Fruit fly (Drosophila melanogaster): ENCODE data around the gene He.

The He gene

dm6 chr2L:14007801-14008200 lies 35.1 kb upstream of the He start, which contains the start of gene CG42692:
Gene CG42692, plus strand, starts transcription at chr2L:14008101.
- no peak for TF ChIP-seq psq (optimal IDR thresholded peaks at IDR 0.05)
- no peak for TF ChIP-seq CG8478 (optimal IDR thresholded peaks at IDR 0.05)
- TF ChIP-seq Dll (optimal IDR thresholded peaks at IDR 0.05), result no peak
- TF ChIP-seq pan (optimal IDR thresholded peaks at IDR 0.05), result no peak
- no peak for TF ChIP-seq EcR (GFP tag; optimal IDR thresholded peaks at IDR 0.05)
- TF ChIP-seq usp (GFP tag; optimal IDR thresholded peaks at IDR 0.05), result no peak

- TF ChIP-seq CG8478 (optimal IDR thresholded peaks at IDR 0.05) (no peak), Dll (optimal IDR thresholded peaks at IDR 0.05) (no peak), pan (optimal IDR thresholded peaks at IDR 0.05) (no peak), psq (optimal IDR thresholded peaks at IDR 0.05) (no peak), usp (GFP tag; optimal IDR thresholded peaks at IDR 0.05) (no peak), EcR (GFP tag; optimal IDR thresholded peaks at IDR 0.05) (no peak)
Measured at dm6 chr2L:14001887-14002286, 29.1 kb upstream of the He start.

- TF ChIP-seq Dll (optimal IDR thresholded peaks at IDR 0.05) (no peak), psq (optimal IDR thresholded peaks at IDR 0.05) (no peak), pan (optimal IDR thresholded peaks at IDR 0.05) (no peak), EcR (GFP tag; optimal IDR thresholded peaks at IDR 0.05) (no peak), CG8478 (optimal IDR thresholded peaks at IDR 0.05) (no peak), usp (GFP tag; optimal IDR thresholded peaks at IDR 0.05) (no peak)
Measured at dm6 chr2L:14001078-14001477, 28.3 kb upstream of the He start, which contains the start of gene rk. Gene rk, minus strand, starts transcription at chr2L:14001248.

dm6 chr2L:13998952-13999351 lies 26.2 kb upstream of the He start:
- TF ChIP-seq Dll (optimal IDR thresholded peaks at IDR 0.05) (no peak), usp (GFP tag; optimal IDR thresholded peaks at IDR 0.05) (no peak), EcR (GFP tag; optimal IDR thresholded peaks at IDR 0.05) (no peak), CG8478 (optimal IDR thresholded peaks at IDR 0.05) (no peak)

dm6 chr2L:13979826-13980225 lies 7.1 kb upstream of the He start, which contains the start of gene NimC2:
Gene NimC2, plus strand, starts transcription at chr2L:13980126.
- TF ChIP-seq EcR (GFP tag; optimal IDR thresholded peaks at IDR 0.05), result no peak
- no peak for TF ChIP-seq usp (GFP tag; optimal IDR thresholded peaks at IDR 0.05)
- TF ChIP-seq psq (optimal IDR thresholded peaks at IDR 0.05), result no peak
- TF ChIP-seq Dll (optimal IDR thresholded peaks at IDR 0.05), result no peak
- TF ChIP-seq CG8478 (optimal IDR thresholded peaks at IDR 0.05), result no peak
- TF ChIP-seq pan (optimal IDR thresholded peaks at IDR 0.05), result no peak

- TF ChIP-seq usp (GFP tag; optimal IDR thresholded peaks at IDR 0.05) (no peak), pan (optimal IDR thresholded peaks at IDR 0.05) (no peak), CG8478 (optimal IDR thresholded peaks at IDR 0.05) (no peak), psq (optimal IDR thresholded peaks at IDR 0.05) (no peak), Dll (optimal IDR thresholded peaks at IDR 0.05) (no peak), EcR (GFP tag; optimal IDR thresholded peaks at IDR 0.05) (no peak)
Measured at dm6 chr2L:13977073-13977472, 4.3 kb upstream of the He start, which contains the start of gene Cyp28a5. Gene Cyp28a5, plus strand, starts transcription at chr2L:13977302.

dm6 chr2L:13976669-13977068 lies 3.9 kb upstream of the He start, which contains the start of gene NimC1:
Gene NimC1, minus strand, starts transcription at chr2L:13976769.
- TF ChIP-seq usp (GFP tag; optimal IDR thresholded peaks at IDR 0.05) (no peak), CG8478 (optimal IDR thresholded peaks at IDR 0.05) (no peak), EcR (GFP tag; optimal IDR thresholded peaks at IDR 0.05) (no peak), psq (optimal IDR thresholded peaks at IDR 0.05) (no peak), Dll (optimal IDR thresholded peaks at IDR 0.05) (no peak), pan (optimal IDR thresholded peaks at IDR 0.05) (no peak)

dm6 chr2L:13969876-13970275 lies 2.9 kb downstream of the He start, which contains the start of the genes NimB4 and NimB5:
Gene NimB4, minus strand, starts transcription at chr2L:13969976.
Gene NimB5, plus strand, starts transcription at chr2L:13970177.
- TF ChIP-seq psq (optimal IDR thresholded peaks at IDR 0.05) (no peak), EcR (GFP tag; optimal IDR thresholded peaks at IDR 0.05) (no peak), usp (GFP tag; optimal IDR thresholded peaks at IDR 0.05) (no peak), Dll (optimal IDR thresholded peaks at IDR 0.05) (no peak), CG8478 (optimal IDR thresholded peaks at IDR 0.05) (no peak), pan (optimal IDR thresholded peaks at IDR 0.05) (no peak)

- no peak for TF ChIP-seq psq (optimal IDR thresholded peaks at IDR 0.05)
- no peak for TF ChIP-seq Dll (optimal IDR thresholded peaks at IDR 0.05)
- no peak for TF ChIP-seq EcR (GFP tag; optimal IDR thresholded peaks at IDR 0.05)
- TF ChIP-seq pan (optimal IDR thresholded peaks at IDR 0.05), result no peak
- no peak for TF ChIP-seq CG8478 (optimal IDR thresholded peaks at IDR 0.05)
Measured at dm6 chr2L:13967846-13968350, 4.8 kb downstream of the He start, which contains the start of gene NimB3. Gene NimB3, minus strand, starts transcription at chr2L:13967985.

- TF ChIP-seq psq (optimal IDR thresholded peaks at IDR 0.05), result no peak
- no peak for TF ChIP-seq usp (GFP tag; optimal IDR thresholded peaks at IDR 0.05)
- no peak for TF ChIP-seq CG8478 (optimal IDR thresholded peaks at IDR 0.05)
- no peak for TF ChIP-seq EcR (GFP tag; optimal IDR thresholded peaks at IDR 0.05)
- no peak for TF ChIP-seq Dll (optimal IDR thresholded peaks at IDR 0.05)
- TF ChIP-seq pan (optimal IDR thresholded peaks at IDR 0.05), result no peak
Measured at dm6 chr2L:13966732-13967316, 5.9 kb downstream of the He start, which contains the start of gene NimB2. Gene NimB2, minus strand, starts transcription at chr2L:13967018.

dm6 chr2L:13963467-13964122 lies 9.2 kb downstream of the He start, which contains the start of gene NimB1:
Gene NimB1, plus strand, starts transcription at chr2L:13963507.
- TF ChIP-seq pan (optimal IDR thresholded peaks at IDR 0.05) (no peak), Dll (optimal IDR thresholded peaks at IDR 0.05) (no peak), usp (GFP tag; optimal IDR thresholded peaks at IDR 0.05) (no peak), CG8478 (optimal IDR thresholded peaks at IDR 0.05) (no peak), psq (optimal IDR thresholded peaks at IDR 0.05) (no peak), EcR (GFP tag; optimal IDR thresholded peaks at IDR 0.05) (no peak)

dm6 chr2L:13960399-13960798 lies 12.3 kb downstream of the He start:
- TF ChIP-seq Dll (optimal IDR thresholded peaks at IDR 0.05) (no peak), EcR (GFP tag; optimal IDR thresholded peaks at IDR 0.05) (no peak), usp (GFP tag; optimal IDR thresholded peaks at IDR 0.05) (no peak), CG8478 (optimal IDR thresholded peaks at IDR 0.05) (no peak), pan (optimal IDR thresholded peaks at IDR 0.05) (no peak)

All from whole organism.